Fruit fly (Drosophila melanogaster) whole organism, embryonic: ENCODE results near the gene Patr-1.

Source experiments
- Blimp-1 ChIP-seq: fragments of 200-800 bp; sonication (Bioruptor generic); optimal IDR thresholded peaks from 3 replicates; lab custom pipeline; 2018; ENCODE audit warnings: missing biosample characterization, missing genetic modification characterization, mild to moderate bottlenecking, moderate library complexity, missing genetic modification reagents
- CG10959 ChIP-seq: fragments of 200-800 bp; sonication (Bioruptor generic); IDR thresholded peaks from 2 replicates; pipeline ENCODE4 v1.3.6; 2022; ENCODE audit warnings: missing biosample characterization, missing genetic modification characterization
- CG4617 ChIP-seq: fragments of 200-800 bp; sonication (Bioruptor generic); optimal IDR thresholded peaks from 3 replicates; lab custom pipeline; 2016; ENCODE audit warnings: missing biosample characterization, missing genetic modification characterization, borderline replicate concordance
- CG4730 ChIP-seq: fragments of 200-800 bp; sonication (Bioruptor generic); IDR thresholded peaks from 2 replicates; pipeline ENCODE4 v1.3.6; 2022; ENCODE audit warnings: missing biosample characterization, missing genetic modification characterization
- Camta ChIP-seq: fragments of 200-800 bp; sonication (Bioruptor generic); optimal IDR thresholded peaks from 2 replicates; lab custom pipeline; 2016; ENCODE audit warnings: missing biosample characterization, missing genetic modification characterization
- Fer2 ChIP-seq: fragments of 200-800 bp; sonication (Bioruptor generic); optimal IDR thresholded peaks from 2 replicates; lab custom pipeline; 2018; ENCODE audit warnings: missing biosample characterization, mild to moderate bottlenecking, missing genetic modification characterization, moderate library complexity
- ash1 ChIP-seq: fragments of 200-800 bp; sonication (Bioruptor generic); optimal IDR thresholded peaks from 2 replicates; lab custom pipeline; 2018; ENCODE audit warnings: missing biosample characterization, mild to moderate bottlenecking, missing genetic modification characterization
- bsh ChIP-seq, 2 experiments: fragments of 200-800 bp; sonication (Bioruptor generic); optimal IDR thresholded peaks; 2 replicates each; lab custom pipeline; 2017 to 2018; ENCODE audit warnings: mild to moderate bottlenecking in 2 of 2, missing biosample characterization in 2 of 2, missing genetic modification characterization in 2 of 2, moderate library complexity in 1 of 2

dm6 chr3R:17078961-17079858 is 35.8 kb downstream of the Patr-1 start:
- no peak for TF ChIP-seq CG4617
- TF ChIP-seq bsh (GFP tag; optimal IDR thresholded peaks at IDR 0.05; lab: Kevin White, UChicago): peak in 1 of 2 experiments; percentile 37
- no peak for TF ChIP-seq Fer2
- TF ChIP-seq Blimp-1 (GFP tag; lab: Kevin White, UChicago): peak; percentile 20
- peak; percentile 11 for TF ChIP-seq ash1
- no peak for TF ChIP-seq Camta (GFP tag; lab: Kevin White, UChicago)
- no peak for TF ChIP-seq CG4730
- TF ChIP-seq CG10959 (GFP tag; lab: Robert Waterston, UW): no peak
